Fruit fly (Drosophila melanogaster) whole organism: ENCODE measurements around the gene CG8563.

Experiments used
- CG8478 ChIP-seq: fragments of >200 bp; optimal IDR thresholded peaks from 2 replicates; lab custom pipeline; 2018; ENCODE audit warnings: inconsistent platforms
- Dll ChIP-seq: fragments of >200 bp; optimal IDR thresholded peaks from 2 replicates; lab custom pipeline; 2017

- TF ChIP-seq Dll (lab: Kevin White, UChicago): no peak
- no peak for TF ChIP-seq CG8478 (lab: Kevin White, UChicago)
These were observed 46.8 kb downstream of the CG8563 start, which contains the start of gene CG14835 for dm6 chr3L:7437366-7437765.
